Worm (Caenorhabditis elegans): ENCODE data around the gene C12D8.13.

C12D8.13 gene

DNA sequence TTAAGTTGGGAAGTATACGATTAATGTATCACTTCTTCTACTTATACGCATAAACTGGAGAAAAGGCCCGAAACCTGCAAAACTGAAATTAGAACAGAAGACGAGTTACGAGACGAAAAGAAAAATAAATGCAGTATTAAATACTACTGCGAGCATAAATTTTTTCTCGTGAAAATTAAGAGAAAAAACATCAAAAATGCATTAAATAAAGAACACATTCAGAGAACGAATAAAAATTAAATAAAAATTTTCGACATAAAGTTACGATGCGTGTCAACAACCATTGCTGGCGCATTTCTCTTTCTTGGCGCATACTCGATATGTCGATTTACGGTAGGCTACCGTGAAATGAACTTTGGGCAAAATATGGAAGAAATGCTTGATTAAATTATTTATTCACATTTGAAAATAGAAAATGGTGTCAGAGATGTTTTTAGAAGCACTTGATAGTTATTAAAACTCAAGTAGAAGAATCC lies 15.6 kb downstream of the C12D8.13 start, which contains the start of the genes ZK856.19 and ZK856.11 (continued):
- no peak for TF ChIP-seq alr-1 (tag; optimal IDR thresholded peaks at IDR 0.05; ENCODE audit: borderline replicate concordance)
- TF ChIP-seq blmp-1 (tag; optimal IDR thresholded peaks at IDR 0.05), result peak; percentile 76
- TF ChIP-seq lin-35 (GFP tag; optimal IDR thresholded peaks at IDR 0.05), result peak; percentile 70 to 75
- no peak for TF ChIP-seq ceh-8 (GFP tag; optimal IDR thresholded peaks at IDR 0.05)
- TF ChIP-seq egl-27 (tag; optimal IDR thresholded peaks at IDR 0.05), result no peak
- peak; percentile 54 for TF ChIP-seq unc-86 (tag; optimal IDR thresholded peaks at IDR 0.05)
- TF ChIP-seq sup-37 (GFP tag; optimal IDR thresholded peaks at IDR 0.05), result no peak
- no peak for TF ChIP-seq ceh-88 (GFP tag; IDR thresholded peaks at IDR 0.05)
- no peak for TF ChIP-seq efl-3 (GFP tag; optimal IDR thresholded peaks at IDR 0.05)
- TF ChIP-seq lin-14 (GFP tag; optimal IDR thresholded peaks at IDR 0.05), result peak; percentile 69
- TF ChIP-seq isw-1 (GFP tag; IDR thresholded peaks at IDR 0.05), result peak; percentile 58
- TF ChIP-seq fkh-10 (GFP tag; optimal IDR thresholded peaks at IDR 0.05), result no peak
- peak; percentile 37 for TF ChIP-seq lin-39 (tag; optimal IDR thresholded peaks at IDR 0.05)
- no peak for TF ChIP-seq hpl-2 (GFP tag; optimal IDR thresholded peaks at IDR 0.05)
- TF ChIP-seq nhr-76 (tag; optimal IDR thresholded peaks at IDR 0.05), result no peak
- no peak for TF ChIP-seq pax-3 (tag; optimal IDR thresholded peaks at IDR 0.05)
- no peak for TF ChIP-seq C34B4.2 (tag; optimal IDR thresholded peaks at IDR 0.05)
- peak; percentile 21 to 47 (median 40) for TF ChIP-seq ceh-82 (tag; optimal IDR thresholded peaks at IDR 0.05)
- peak; percentile 37 for TF ChIP-seq skn-1 (tag; optimal IDR thresholded peaks at IDR 0.05)
- no peak for TF ChIP-seq pag-3 (tag; optimal IDR thresholded peaks at IDR 0.05; ENCODE audit: borderline replicate concordance, insufficient read depth)
- TF ChIP-seq hlh-17 (GFP tag; optimal IDR thresholded peaks at IDR 0.05; ENCODE audit: borderline replicate concordance), result no peak
- no peak for TF ChIP-seq C04F5.9 (tag; optimal IDR thresholded peaks at IDR 0.05)
- no peak for TF ChIP-seq vab-15 (tag; optimal IDR thresholded peaks at IDR 0.05)
- TF ChIP-seq dpl-1 (GFP tag; optimal IDR thresholded peaks at IDR 0.05), result peak; percentile 58 to 73 (median 72)
- TF ChIP-seq elt-2 (tag; optimal IDR thresholded peaks at IDR 0.05), result peak; percentile 31
- TF ChIP-seq hlh-4 (tag; optimal IDR thresholded peaks at IDR 0.05), result no peak
- peak; percentile 78 for TF ChIP-seq tbx-2 (tag; optimal IDR thresholded peaks at IDR 0.05)
- no peak for TF ChIP-seq nhr-28 (tag; optimal IDR thresholded peaks at IDR 0.05)
- TF ChIP-seq snu-23 (GFP tag; optimal IDR thresholded peaks at IDR 0.05), result peak; percentile 79
- no peak for TF ChIP-seq unc-98 (GFP tag; IDR thresholded peaks at IDR 0.05)
- TF ChIP-seq ztf-4 (tag; optimal IDR thresholded peaks at IDR 0.05), result no peak
- no peak for TF ChIP-seq Y116A8C.19 (tag; optimal IDR thresholded peaks at IDR 0.05; ENCODE audit: borderline replicate concordance)
- TF ChIP-seq aly-2 (tag; optimal IDR thresholded peaks at IDR 0.05), result peak; percentile 39
- peak; percentile 60 for TF ChIP-seq unc-130 (tag; optimal IDR thresholded peaks at IDR 0.05)
- no peak for TF ChIP-seq mdl-1 (tag; optimal IDR thresholded peaks at IDR 0.05)
- no peak for TF ChIP-seq pqm-1 (tag; optimal IDR thresholded peaks at IDR 0.05)
- no peak for TF ChIP-seq jun-1 (tag; optimal IDR thresholded peaks at IDR 0.05)
- no peak for TF ChIP-seq nhr-12 (tag; optimal IDR thresholded peaks at IDR 0.05)
- no peak for TF ChIP-seq zag-1 (tag; optimal IDR thresholded peaks at IDR 0.05)
- TF ChIP-seq nhr-90 (tag; optimal IDR thresholded peaks at IDR 0.05; ENCODE audit: poor library complexity), result peak; percentile 78
- peak; percentile 79 to 88 for TF ChIP-seq lsy-2 (tag; optimal IDR thresholded peaks at IDR 0.05)

DNA sequence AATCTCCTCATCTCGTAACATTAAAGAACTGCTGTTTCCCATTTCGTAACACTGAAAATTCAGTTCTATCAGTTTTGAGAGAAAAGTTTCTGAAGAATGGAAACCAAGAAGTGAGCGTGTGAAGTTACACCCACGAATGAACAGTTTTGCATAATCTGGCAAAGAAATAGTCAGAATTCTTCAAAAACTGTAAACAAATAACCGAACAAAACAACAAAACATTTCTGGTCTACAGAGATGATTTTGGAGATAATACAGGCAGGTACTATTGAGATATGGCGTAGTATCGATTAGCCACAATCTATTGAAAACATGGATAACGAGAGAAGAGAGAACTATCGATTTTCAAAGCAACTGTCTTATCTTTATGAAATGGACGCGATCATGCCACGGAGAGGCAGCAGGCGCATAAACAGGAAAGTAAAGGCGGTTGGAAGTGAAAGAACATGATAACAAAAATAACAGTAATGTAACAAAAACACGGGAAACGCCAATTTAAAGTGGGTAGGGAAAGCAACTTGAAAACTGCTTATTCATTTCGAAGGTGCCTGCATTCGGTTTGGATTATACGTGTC lies 17.0 kb downstream of the C12D8.13 start, which contains the start of gene chpf-1:
Gene chpf-1, minus strand, starts transcription at position 51 of the 575 bp plus-strand sequence.
- TF ChIP-seq lin-15B (tag; optimal IDR thresholded peaks at IDR 0.05), result no peak
- TF ChIP-seq mdl-1 (tag; optimal IDR thresholded peaks at IDR 0.05), result peak in 1 of 2 experiments; percentile 0
- peak; percentile 26 for TF ChIP-seq unc-130 (tag; optimal IDR thresholded peaks at IDR 0.05)
- no peak for TF ChIP-seq fkh-8 (tag; optimal IDR thresholded peaks at IDR 0.05)
- TF ChIP-seq nhr-237 (tag; optimal IDR thresholded peaks at IDR 0.05), result no peak
- TF ChIP-seq aha-1 (tag; optimal IDR thresholded peaks at IDR 0.05), result no peak
- peak in 1 of 2 experiments; percentile 58 for TF ChIP-seq lin-35 (GFP tag; optimal IDR thresholded peaks at IDR 0.05)
- no peak for TF ChIP-seq sptf-1 (tag; optimal IDR thresholded peaks at IDR 0.05)
- TF ChIP-seq elt-3 (tag; optimal IDR thresholded peaks at IDR 0.05), result peak in 1 of 6 experiments; percentile 80
- no peak for TF ChIP-seq hpl-2 (GFP tag; optimal IDR thresholded peaks at IDR 0.05)
- no peak for TF ChIP-seq tlp-1 (tag; optimal IDR thresholded peaks at IDR 0.05)
- peak; percentile 80 for TF ChIP-seq blmp-1 (tag; optimal IDR thresholded peaks at IDR 0.05)
- TF ChIP-seq ama-1 (optimal IDR thresholded peaks at IDR 0.05), result no peak
- no peak for TF ChIP-seq nhr-28 (tag; optimal IDR thresholded peaks at IDR 0.05)
- TF ChIP-seq elt-2 (tag; optimal IDR thresholded peaks at IDR 0.05), result peak; percentile 22
- no peak for TF ChIP-seq ceh-90 (tag; optimal IDR thresholded peaks at IDR 0.05)
- TF ChIP-seq lin-14 (GFP tag; optimal IDR thresholded peaks at IDR 0.05), result peak; percentile 38
- peak; percentile 31 for TF ChIP-seq nhr-71 (tag; optimal IDR thresholded peaks at IDR 0.05)
- TF ChIP-seq nhr-20 (tag; optimal IDR thresholded peaks at IDR 0.05), result peak; percentile 11
